Fruit fly (Drosophila melanogaster) whole organism, embryonic: ENCODE measurements around the gene Gdh.

ENCODE experiments used
- Bgb ChIP-seq: fragments of 200-800 bp; sonication (Bioruptor generic); IDR thresholded peaks from 2 replicates; pipeline ENCODE4 v1.3.6; 2022; ENCODE audit warnings: missing biosample characterization, missing genetic modification characterization; ENCODE audit not compliant: partially characterized antibody
- CG10267 ChIP-seq: fragments of 200-800 bp; sonication (Bioruptor generic); optimal IDR thresholded peaks from 2 replicates; lab custom pipeline; 2018; ENCODE audit warnings: missing biosample characterization, mild to moderate bottlenecking, missing genetic modification characterization, moderate library complexity
- CG10543 ChIP-seq: fragments of 200-800 bp; sonication (Bioruptor generic); optimal IDR thresholded peaks from 3 replicates; lab custom pipeline; 2017; ENCODE audit warnings: missing biosample characterization, mild to moderate bottlenecking, missing genetic modification characterization, moderate library complexity
- CG10654 ChIP-seq: fragments of 200-800 bp; sonication (Bioruptor generic); optimal IDR thresholded peaks from 2 replicates; lab custom pipeline; 2016; ENCODE audit warnings: missing biosample characterization, missing genetic modification characterization
- CG12942 ChIP-seq: fragments of 200-800 bp; sonication (Bioruptor generic); optimal IDR thresholded peaks from 3 replicates; lab custom pipeline; 2016; ENCODE audit warnings: missing biosample characterization, missing genetic modification characterization
- CG14014 ChIP-seq: fragments of 200-800 bp; sonication (Bioruptor generic); IDR thresholded peaks from 2 replicates; pipeline ENCODE4 v1.3.6; 2022; ENCODE audit warnings: missing biosample characterization, missing genetic modification characterization
- CG14710 ChIP-seq: fragments of 200-800 bp; sonication (Bioruptor generic); optimal IDR thresholded peaks from 3 replicates; lab custom pipeline; 2019; ENCODE audit warnings: missing biosample characterization, mild to moderate bottlenecking, missing genetic modification characterization, moderate library complexity
- CG17359 ChIP-seq: fragments of 200-800 bp; sonication (Bioruptor generic); optimal IDR thresholded peaks from 3 replicates; lab custom pipeline; 2018; ENCODE audit warnings: missing biosample characterization, mild to moderate bottlenecking, missing genetic modification characterization, moderate library complexity
- CG18619 ChIP-seq: fragments of 200-800 bp; sonication (Bioruptor generic); optimal IDR thresholded peaks from 3 replicates; lab custom pipeline; 2017; ENCODE audit warnings: missing biosample characterization, mild to moderate bottlenecking, missing genetic modification characterization
- CG33213 ChIP-seq: fragments of 200-800 bp; sonication (Bioruptor generic); optimal IDR thresholded peaks from 3 replicates; lab custom pipeline; 2016; ENCODE audit warnings: missing biosample characterization, missing genetic modification characterization
- CG34224 ChIP-seq: fragments of 200-800 bp; sonication (Bioruptor generic); IDR thresholded peaks from 3 replicates; pipeline ENCODE4 v1.3.6; 2022; ENCODE audit warnings: missing biosample characterization, missing genetic modification characterization; ENCODE audit not compliant: partially characterized antibody
- CG4360 ChIP-seq: fragments of 200-800 bp; sonication (Bioruptor generic); IDR thresholded peaks from 2 replicates; pipeline ENCODE4 v1.3.6; 2022; ENCODE audit warnings: missing biosample characterization, missing genetic modification characterization
- CG7987 ChIP-seq: fragments of 200-800 bp; sonication (Bioruptor generic); optimal IDR thresholded peaks from 2 replicates; lab custom pipeline; 2018; ENCODE audit warnings: missing biosample characterization, mild to moderate bottlenecking, missing genetic modification characterization, moderate library complexity
- CG9727 ChIP-seq: fragments of 200-800 bp; sonication (Bioruptor generic); optimal IDR thresholded peaks from 3 replicates; lab custom pipeline; 2017; ENCODE audit warnings: missing biosample characterization, mild to moderate bottlenecking, missing genetic modification characterization
- CkIIα-i1 ChIP-seq: fragments of 200-800 bp; sonication (Bioruptor generic); IDR thresholded peaks from 2 replicates; pipeline ENCODE4 v1.3.6; 2022; ENCODE audit warnings: missing biosample characterization, missing genetic modification characterization
- D19B ChIP-seq: fragments of 200-800 bp; sonication (Bioruptor generic); optimal IDR thresholded peaks from 2 replicates; lab custom pipeline; 2017; ENCODE audit warnings: missing biosample characterization, mild to moderate bottlenecking, missing genetic modification characterization
- Deaf1 ChIP-seq: fragments of 200-800 bp; optimal IDR thresholded peaks from 3 replicates; lab custom pipeline; 2019; ENCODE audit warnings: missing biosample characterization, mild to moderate bottlenecking, missing genetic modification characterization, moderate library complexity
- Dll ChIP-seq: fragments of 200-800 bp; sonication (Bioruptor generic); IDR thresholded peaks from 4 replicates; pipeline ENCODE4 v1.3.6; 2022; ENCODE audit warnings: missing biosample characterization, missing genetic modification characterization; ENCODE audit not compliant: partially characterized antibody
- Drgx ChIP-seq: fragments of 200-800 bp; sonication (Bioruptor generic); IDR thresholded peaks from 2 replicates; pipeline ENCODE4 v1.3.6; 2022; ENCODE audit warnings: missing biosample characterization, missing genetic modification characterization
- H15 ChIP-seq: fragments of 200-800 bp; sonication (Bioruptor generic); IDR thresholded peaks from 3 replicates; pipeline ENCODE4 v1.3.6; 2022; ENCODE audit warnings: missing biosample characterization, missing genetic modification characterization
- HmgD ChIP-seq: fragments of 200-800 bp; sonication (Bioruptor generic); optimal IDR thresholded peaks from 3 replicates; lab custom pipeline; 2016; ENCODE audit warnings: missing biosample characterization, missing genetic modification characterization
- Myb ChIP-seq: fragments of 200-800 bp; sonication (Bioruptor generic); optimal IDR thresholded peaks from 2 replicates; lab custom pipeline; 2016; ENCODE audit warnings: missing biosample characterization, missing genetic modification characterization
- Oli ChIP-seq: fragments of 200-800 bp; sonication (Bioruptor generic); optimal IDR thresholded peaks from 2 replicates; lab custom pipeline; 2018; ENCODE audit warnings: missing biosample characterization, mild to moderate bottlenecking, missing genetic modification characterization, moderate library complexity
- Pdp1 ChIP-seq, 2 experiments: fragments of 200-800 bp; sonication (Bioruptor generic); optimal IDR thresholded peaks; 3 replicates each; lab custom pipeline; 2016; ENCODE audit warnings: missing biosample characterization in 2 of 2, missing genetic modification characterization in 2 of 2, mild to moderate bottlenecking in 1 of 2, moderate library complexity in 1 of 2
- Ssrp ChIP-seq: fragments of 200-800 bp; sonication (Bioruptor generic); optimal IDR thresholded peaks from 2 replicates; lab custom pipeline; 2018; ENCODE audit warnings: missing biosample characterization, mild to moderate bottlenecking, missing genetic modification characterization, moderate library complexity
- Usf ChIP-seq: fragments of 200-800 bp; sonication (Bioruptor generic); optimal IDR thresholded peaks from 2 replicates; lab custom pipeline; 2017; ENCODE audit warnings: missing genotype, missing biosample characterization, missing genetic modification characterization
- al ChIP-seq: fragments of 200-800 bp; sonication (Bioruptor generic); IDR thresholded peaks from 2 replicates; pipeline ENCODE4 v1.3.6; 2022; ENCODE audit warnings: missing biosample characterization, missing genetic modification characterization
- ara ChIP-seq: fragments of 200-800 bp; sonication (Bioruptor generic); IDR thresholded peaks from 2 replicates; pipeline ENCODE4 v1.3.6; 2022; ENCODE audit warnings: missing biosample characterization, missing genetic modification characterization
- bigmax ChIP-seq: fragments of 200-800 bp; sonication (Bioruptor generic); optimal IDR thresholded peaks from 2 replicates; lab custom pipeline; 2018; ENCODE audit warnings: missing biosample characterization, mild to moderate bottlenecking, missing genetic modification characterization
- chm ChIP-seq: fragments of 200-800 bp; sonication (Bioruptor generic); IDR thresholded peaks from 2 replicates; pipeline ENCODE4 v1.3.6; 2022; ENCODE audit warnings: missing biosample characterization, missing genetic modification characterization
- dm ChIP-seq: fragments of 200-800 bp; sonication (Bioruptor generic); optimal IDR thresholded peaks from 3 replicates; lab custom pipeline; 2016; ENCODE audit warnings: missing biosample characterization, missing genetic modification characterization
- dpn ChIP-seq, 2 experiments: fragments of 200-800 bp; sonication (Bioruptor generic); optimal IDR thresholded peaks; 3 replicates each; lab custom pipeline; 2016; ENCODE audit warnings: missing biosample characterization in 2 of 2, missing genetic modification characterization in 2 of 2
- emc ChIP-seq: fragments of 200-800 bp; sonication (Bioruptor generic); optimal IDR thresholded peaks from 2 replicates; lab custom pipeline; 2016; ENCODE audit warnings: missing biosample characterization, missing genetic modification characterization
- exex ChIP-seq: fragments of 200-800 bp; sonication (Bioruptor generic); optimal IDR thresholded peaks from 4 replicates; lab custom pipeline; 2018; ENCODE audit warnings: missing biosample characterization, mild to moderate bottlenecking, missing genetic modification characterization, moderate library complexity
- eyg ChIP-seq: fragments of 200-800 bp; sonication (Bioruptor generic); optimal IDR thresholded peaks from 3 replicates; lab custom pipeline; 2016; ENCODE audit warnings: missing biosample characterization, missing genetic modification characterization
- fd3F ChIP-seq: fragments of 200-800 bp; sonication (Bioruptor generic); optimal IDR thresholded peaks from 2 replicates; lab custom pipeline; 2018; ENCODE audit warnings: missing biosample characterization, mild to moderate bottlenecking, missing genetic modification characterization, moderate library complexity
- fd96Cb ChIP-seq: fragments of 200-800 bp; sonication (Bioruptor generic); optimal IDR thresholded peaks from 2 replicates; lab custom pipeline; 2018; ENCODE audit warnings: missing biosample characterization, mild to moderate bottlenecking, missing genetic modification characterization, moderate library complexity
- hb ChIP-seq: fragments of 200-800 bp; sonication (Bioruptor generic); IDR thresholded peaks from 3 replicates; pipeline ENCODE4 v1.3.6; 2022; ENCODE audit warnings: missing biosample characterization, missing genetic modification characterization; ENCODE audit not compliant: partially characterized antibody
- ken ChIP-seq: fragments of 200-800 bp; sonication (Bioruptor generic); IDR thresholded peaks from 3 replicates; pipeline ENCODE4 v1.3.6; 2022; ENCODE audit warnings: missing biosample characterization, missing genetic modification characterization
- lmd ChIP-seq: fragments of 200-800 bp; sonication (Bioruptor generic); IDR thresholded peaks from 2 replicates; pipeline ENCODE4 v1.3.6; 2022; ENCODE audit warnings: missing biosample characterization, missing genetic modification characterization
- nom ChIP-seq: fragments of 200-800 bp; sonication (Bioruptor generic); optimal IDR thresholded peaks from 2 replicates; lab custom pipeline; 2017; ENCODE audit warnings: missing biosample characterization, missing genetic modification characterization, mild to moderate bottlenecking, moderate library complexity, missing genetic modification reagents
- onecut ChIP-seq: fragments of 200-800 bp; sonication (Bioruptor generic); IDR thresholded peaks from 2 replicates; pipeline ENCODE4 v1.3.6; 2022; ENCODE audit warnings: missing biosample characterization, missing genetic modification characterization
- pfk ChIP-seq: fragments of 200-800 bp; sonication (Bioruptor generic); optimal IDR thresholded peaks from 2 replicates; lab custom pipeline; 2018; ENCODE audit warnings: missing biosample characterization, mild to moderate bottlenecking, missing genetic modification characterization, moderate library complexity
- psq ChIP-seq: fragments of 200-800 bp; sonication (Bioruptor generic); optimal IDR thresholded peaks from 2 replicates; lab custom pipeline; 2017; ENCODE audit warnings: missing biosample characterization, missing genetic modification characterization
- repo ChIP-seq: fragments of 200-800 bp; sonication (Bioruptor generic); optimal IDR thresholded peaks from 2 replicates; lab custom pipeline; 2016; ENCODE audit warnings: missing biosample characterization, missing genetic modification characterization
- run ChIP-seq: fragments of 200-800 bp; sonication (Bioruptor generic); optimal IDR thresholded peaks from 3 replicates; lab custom pipeline; 2018; ENCODE audit warnings: missing biosample characterization, mild to moderate bottlenecking, missing genetic modification characterization
- sens-2 ChIP-seq: fragments of 200-800 bp; sonication (Bioruptor generic); IDR thresholded peaks from 2 replicates; pipeline ENCODE4 v1.3.6; 2022; ENCODE audit warnings: missing biosample characterization, missing genetic modification characterization
- sim ChIP-seq: fragments of 200-800 bp; sonication (Bioruptor generic); IDR thresholded peaks from 2 replicates; pipeline ENCODE4 v1.3.6; 2022; ENCODE audit warnings: missing biosample characterization, missing genetic modification characterization
- sob ChIP-seq: fragments of 200-800 bp; sonication (Bioruptor generic); IDR thresholded peaks from 2 replicates; pipeline ENCODE4 v1.3.6; 2022; ENCODE audit warnings: missing biosample characterization, missing genetic modification characterization
- tna ChIP-seq: fragments of 200-800 bp; sonication (Bioruptor generic); IDR thresholded peaks from 2 replicates; pipeline ENCODE4 v1.3.6; 2022; ENCODE audit warnings: missing biosample characterization, missing genetic modification characterization; ENCODE audit not compliant: partially characterized antibody
- trh ChIP-seq: fragments of 200-800 bp; sonication (Bioruptor generic); optimal IDR thresholded peaks from 2 replicates; lab custom pipeline; 2016; ENCODE audit warnings: missing biosample characterization, missing genetic modification characterization

Gene Gdh

DNA sequence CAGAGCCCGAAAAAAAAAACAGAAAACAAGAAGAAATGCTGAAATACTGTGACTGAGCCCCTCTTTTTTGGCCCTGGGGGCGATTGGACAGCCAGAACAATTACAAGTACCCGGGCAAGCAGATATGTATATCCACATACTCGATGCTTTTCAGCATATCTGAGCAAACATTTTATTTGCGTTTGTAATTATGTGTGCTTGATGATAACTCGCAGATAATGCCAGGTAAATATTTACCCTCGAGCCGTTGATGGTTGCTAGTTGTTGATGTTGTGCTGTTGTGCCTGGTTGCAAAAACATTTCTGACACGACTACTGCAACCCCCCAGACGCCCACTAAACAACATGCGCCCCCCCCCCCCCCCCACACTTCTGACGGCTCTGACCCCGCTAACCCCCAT, 23.5 kb downstream of the Gdh start (continued):
- TF ChIP-seq pfk: no peak
- no peak for TF ChIP-seq fd96Cb (tag; lab: Kevin White, UChicago)
- no peak for TF ChIP-seq CG12942 (GFP tag; lab: Kevin White, UChicago)
- TF ChIP-seq sens-2 (GFP tag; lab: Robert Waterston, UW): no peak
- no peak for TF ChIP-seq emc (GFP tag; lab: Kevin White, UChicago)
- TF ChIP-seq CG17359 (tag; lab: Kevin White, UChicago): peak; percentile 63
- 0 out of 2 replicates have a peak, but pooled peaks have one; percentile 35 for TF ChIP-seq chm (GFP tag; lab: Robert Waterston, UW)
- no peak for TF ChIP-seq trh (GFP tag; lab: Kevin White, UChicago)
- no peak for TF ChIP-seq sim
- peak; percentile 42 for TF ChIP-seq onecut
- no peak for TF ChIP-seq Bgb (GFP tag; lab: Robert Waterston, UW)
- peak; percentile 60 for TF ChIP-seq exex
- TF ChIP-seq Drgx: no peak
- TF ChIP-seq CG33213 (GFP tag; lab: Kevin White, UChicago): no peak
- no peak for TF ChIP-seq psq (GFP tag; lab: Kevin White, UChicago)
- TF ChIP-seq Ssrp: no peak
- peak; percentile 17 for TF ChIP-seq CG14710 (tag; lab: Kevin White, UChicago)
- TF ChIP-seq CG7987 (GFP tag; lab: Kevin White, UChicago): peak; percentile 80
- TF ChIP-seq CG4360 (GFP tag; lab: Robert Waterston, UW): peak; percentile 15; the same call in 1 of the 2 replicates
- no peak for TF ChIP-seq ara (GFP tag; lab: Robert Waterston, UW)
- no peak for TF ChIP-seq fd3F (GFP tag; lab: Kevin White, UChicago)
- TF ChIP-seq H15: no peak
- no peak; the same call in 1 of the 2 replicates for TF ChIP-seq lmd
- no peak for TF ChIP-seq CkIIα-i1 (GFP tag; lab: Robert Waterston, UW)
- TF ChIP-seq Pdp1 (GFP tag; optimal IDR thresholded peaks at IDR 0.05; lab: Kevin White, UChicago): peak in 1 of 2 experiments; percentile 5
- TF ChIP-seq repo: no peak
- TF ChIP-seq Dll (GFP tag; lab: Robert Waterston, UW): no peak
- TF ChIP-seq sob (GFP tag; lab: Robert Waterston, UW): peak; percentile 63; the same call in 1 of the 2 replicates
- no peak for TF ChIP-seq Usf (GFP tag; lab: Kevin White, UChicago)
- TF ChIP-seq CG18619 (GFP tag; lab: Kevin White, UChicago): peak; percentile 54
- no peak for TF ChIP-seq Oli (tag; lab: Kevin White, UChicago)
- TF ChIP-seq eyg (GFP tag; lab: Kevin White, UChicago): no peak
- TF ChIP-seq Myb (GFP tag; lab: Kevin White, UChicago): no peak
- TF ChIP-seq bigmax (GFP tag; lab: Kevin White, UChicago): peak; percentile 37
- TF ChIP-seq tna (GFP tag; lab: Robert Waterston, UW): no peak
- peak; percentile 48 for TF ChIP-seq CG9727
- TF ChIP-seq HmgD (GFP tag; lab: Kevin White, UChicago): no peak
- TF ChIP-seq hb (GFP tag; lab: Robert Waterston, UW): no peak
- no peak for TF ChIP-seq CG10267 (tag; lab: Kevin White, UChicago)
- TF ChIP-seq CG10543: peak; percentile 76
- peak in 1 of 2 experiments; percentile 1 for TF ChIP-seq dpn (GFP tag; optimal IDR thresholded peaks at IDR 0.05; lab: Kevin White, UChicago)
- TF ChIP-seq run (tag; lab: Kevin White, UChicago): peak; percentile 44
- no peak for TF ChIP-seq dm (GFP tag; lab: Kevin White, UChicago)
- no peak for TF ChIP-seq ken
- peak; percentile 21 for TF ChIP-seq D19B (GFP tag; lab: Kevin White, UChicago)
- no peak for TF ChIP-seq al (GFP tag; lab: Robert Waterston, UW)
- no peak for TF ChIP-seq CG10654
- peak; percentile 67; the same call in 1 of the 2 replicates for TF ChIP-seq CG14014 (GFP tag; lab: Robert Waterston, UW)
- no peak for TF ChIP-seq Deaf1 (tag; lab: Kevin White, UChicago)
- peak; percentile 38 for TF ChIP-seq nom (GFP tag; lab: Kevin White, UChicago)
- no peak for TF ChIP-seq CG34224 (GFP tag; lab: Robert Waterston, UW)
